Fruit fly (Drosophila melanogaster) whole organism, wandering third instar larva: ENCODE data around the gene Sec63.

Experiments used
- Abd-B ChIP-seq: fragments of >200 bp; optimal IDR thresholded peaks from 2 replicates; lab custom pipeline; 2017; ENCODE audit warnings: missing biosample characterization, missing genetic modification characterization
- CG9705 ChIP-seq: fragments of 200-800 bp; sonication (Bioruptor generic); optimal IDR thresholded peaks from 2 replicates; lab custom pipeline; 2018; ENCODE audit warnings: missing biosample characterization, mild to moderate bottlenecking, missing genetic modification characterization
- CrebA ChIP-seq: fragments of 200-800 bp; sonication (Bioruptor generic); optimal IDR thresholded peaks from 2 replicates; lab custom pipeline; 2016; ENCODE audit warnings: missing biosample characterization, mild to moderate bottlenecking, missing genetic modification characterization, borderline replicate concordance
- Dfd ChIP-seq: fragments of >200 bp; optimal IDR thresholded peaks from 2 replicates; lab custom pipeline; 2017; ENCODE audit warnings: missing biosample characterization, missing genetic modification characterization
- Dif ChIP-seq: fragments of 200-275, 200-300 bp; sonication (Bioruptor generic); optimal IDR thresholded peaks from 2 replicates; lab custom pipeline; 2018; ENCODE audit warnings: missing biosample characterization, missing genetic modification characterization; ENCODE audit not compliant: partially characterized antibody
- HLH106 ChIP-seq: fragments of 200-800 bp; optimal IDR thresholded peaks from 3 replicates; lab custom pipeline; 2019; ENCODE audit warnings: missing biosample characterization, mild to moderate bottlenecking, missing genetic modification characterization, moderate library complexity
- Hnf4 ChIP-seq: fragments of 200-800 bp; sonication (Bioruptor generic); optimal IDR thresholded peaks from 2 replicates; lab custom pipeline; 2016; ENCODE audit warnings: missing biosample characterization, mild to moderate bottlenecking, missing genetic modification characterization
- Hr78 ChIP-seq: fragments of >200 bp; optimal IDR thresholded peaks from 2 replicates; lab custom pipeline; 2017; ENCODE audit warnings: missing biosample characterization, missing genetic modification characterization
- Jra ChIP-seq: sonication (Bioruptor generic); optimal IDR thresholded peaks from 2 replicates; lab custom pipeline; 2016; ENCODE audit warnings: missing biosample characterization, missing genetic modification characterization
- Mio ChIP-seq: sonication (Bioruptor generic); optimal IDR thresholded peaks from 2 replicates; lab custom pipeline; 2016; ENCODE audit warnings: missing biosample characterization, missing genetic modification characterization
- Myc ChIP-seq: fragments of >200 bp; optimal IDR thresholded peaks from 2 replicates; lab custom pipeline; 2017
- N ChIP-seq: fragments of >200 bp; optimal IDR thresholded peaks from 2 replicates; lab custom pipeline; 2018; ENCODE audit warnings: missing biosample characterization, missing external identifiers, missing genetic modification characterization
- OdsH ChIP-seq: fragments of 200-800 bp; sonication (Bioruptor generic); optimal IDR thresholded peaks from 2 replicates; lab custom pipeline; 2016; ENCODE audit warnings: missing biosample characterization, mild to moderate bottlenecking, missing genetic modification characterization
- Rel ChIP-seq, 2 experiments: fragments of 200-800 bp; sonication (Bioruptor generic) in 1 of 2; optimal IDR thresholded peaks; 2 replicates in 1 of 2; 3 replicates in 1 of 2; lab custom pipeline; 2016 to 2019; ENCODE audit warnings: mild to moderate bottlenecking in 2 of 2, missing biosample characterization in 2 of 2, missing genetic modification characterization in 2 of 2, moderate library complexity in 1 of 2
- Sp1 ChIP-seq: fragments of 200-800 bp; sonication (Bioruptor generic); optimal IDR thresholded peaks from 3 replicates; lab custom pipeline; 2019; ENCODE audit warnings: missing biosample characterization, mild to moderate bottlenecking, missing genetic modification characterization, moderate library complexity
- Vsx2 ChIP-seq: fragments of 200-300, 225-300 bp; sonication (Bioruptor generic); optimal IDR thresholded peaks from 2 replicates; lab custom pipeline; 2018; ENCODE audit warnings: missing biosample characterization, missing genetic modification characterization; ENCODE audit not compliant: partially characterized antibody
- br ChIP-seq: fragments of 200-800 bp; sonication (Bioruptor generic); optimal IDR thresholded peaks from 2 replicates; lab custom pipeline; 2016; ENCODE audit warnings: missing biosample characterization, missing genetic modification characterization
- brk ChIP-seq: fragments of 200-800 bp; sonication (Bioruptor generic); optimal IDR thresholded peaks from 2 replicates; lab custom pipeline; 2016; ENCODE audit warnings: missing biosample characterization, mild to moderate bottlenecking, missing genetic modification characterization
- dl ChIP-seq, 2 experiments: fragments of 175-275, 200-275 bp in 1 of 2; fragments of 200-275 bp in 1 of 2; sonication (Bioruptor generic); optimal IDR thresholded peaks; lab custom pipeline; 2018; ENCODE audit warnings: mild to moderate bottlenecking in 2 of 2, missing biosample characterization in 2 of 2, missing genetic modification characterization in 2 of 2, moderate library complexity in 2 of 2; ENCODE audit not compliant: partially characterized antibody in 2 of 2, insufficient read depth in 1 of 2
- dmrt93B ChIP-seq: fragments of 200-800 bp; sonication (Bioruptor generic); optimal IDR thresholded peaks from 2 replicates; lab custom pipeline; 2018; ENCODE audit warnings: missing biosample characterization, mild to moderate bottlenecking, missing genetic modification characterization
- dsf ChIP-seq: sonication (Bioruptor generic); optimal IDR thresholded peaks from 2 replicates; lab custom pipeline; 2016; ENCODE audit warnings: missing biosample characterization, missing genetic modification characterization, borderline replicate concordance
- ey ChIP-seq: fragments of 200-800 bp; sonication (Bioruptor generic); optimal IDR thresholded peaks from 2 replicates; lab custom pipeline; 2016; ENCODE audit warnings: missing biosample characterization, missing genetic modification characterization
- foxo ChIP-seq, 2 experiments: fragments of 200-800 bp; sonication (Bioruptor generic); optimal IDR thresholded peaks; 2 replicates in 1 of 2; 3 replicates in 1 of 2; lab custom pipeline; 2016 to 2017; ENCODE audit warnings: missing biosample characterization in 2 of 2, missing genetic modification characterization in 2 of 2
- h ChIP-seq: fragments of 200-800 bp; sonication (Bioruptor generic); optimal IDR thresholded peaks from 3 replicates; lab custom pipeline; 2016; ENCODE audit warnings: missing biosample characterization, mild to moderate bottlenecking, missing genetic modification characterization
- jim ChIP-seq: fragments of 175-275, 200-325 bp; sonication (Bioruptor generic); optimal IDR thresholded peaks from 2 replicates; lab custom pipeline; 2016; ENCODE audit warnings: missing biosample characterization, mild to moderate bottlenecking, missing genetic modification characterization
- pan ChIP-seq: fragments of >200 bp; optimal IDR thresholded peaks from 2 replicates; lab custom pipeline; 2017
- rgr ChIP-seq: fragments of 200-800 bp; sonication (Bioruptor generic); optimal IDR thresholded peaks from 3 replicates; lab custom pipeline; 2016; ENCODE audit warnings: missing biosample characterization, mild to moderate bottlenecking, missing genetic modification characterization
- sv ChIP-seq: fragments of 200-800 bp; sonication (Bioruptor generic); optimal IDR thresholded peaks from 3 replicates; lab custom pipeline; 2016; ENCODE audit warnings: missing biosample characterization, missing genetic modification characterization
- tai ChIP-seq: sonication (Bioruptor generic); optimal IDR thresholded peaks from 2 replicates; lab custom pipeline; 2016; ENCODE audit warnings: missing biosample characterization, missing genetic modification characterization
- usp ChIP-seq: fragments of >200 bp; optimal IDR thresholded peaks from 2 replicates; lab custom pipeline; 2017; ENCODE audit warnings: missing biosample characterization, missing genetic modification characterization
- woc ChIP-seq: sonication (Bioruptor generic); optimal IDR thresholded peaks from 2 replicates; lab custom pipeline; 2016; ENCODE audit warnings: missing biosample characterization, mild to moderate bottlenecking, missing genetic modification characterization

The Sec63 gene

dm6 chr3L:7387814-7388213, 27.5 kb downstream of the Sec63 start, which contains the start of gene CG8564:
CG8564 (minus strand) TSS chr3L:7387914.
- TF ChIP-seq Mio (GFP tag; lab: Kevin White, UChicago): no peak
- TF ChIP-seq dmrt93B (GFP tag; lab: Kevin White, UChicago): no peak
- no peak for TF ChIP-seq Myc (lab: Kevin White, UChicago)
- no peak for TF ChIP-seq OdsH (GFP tag; lab: Kevin White, UChicago)
- no peak for TF ChIP-seq usp (GFP tag; lab: Kevin White, UChicago)
- TF ChIP-seq pan: no peak
- no peak for TF ChIP-seq N (GFP tag; lab: Kevin White, UChicago)
- TF ChIP-seq rgr: no peak
- TF ChIP-seq woc (GFP tag; lab: Kevin White, UChicago): no peak
- no peak for TF ChIP-seq ey (GFP tag; lab: Kevin White, UChicago)
- no peak for TF ChIP-seq Jra
- no peak for TF ChIP-seq h (GFP tag; lab: Kevin White, UChicago)
- TF ChIP-seq Abd-B (GFP tag; lab: Kevin White, UChicago): no peak
- no peak for TF ChIP-seq Sp1 (GFP tag; lab: Kevin White, UChicago)

- TF ChIP-seq woc (GFP tag; lab: Kevin White, UChicago) (no peak), Sp1 (GFP tag; lab: Kevin White, UChicago) (no peak), N (GFP tag; lab: Kevin White, UChicago) (no peak), dl (GFP tag; optimal IDR thresholded peaks at IDR 0.05; lab: Kevin White, UChicago; ENCODE audit: insufficient read depth in 1 of 2, partially characterized antibody in 2 of 2) (no peak), pan (no peak), h (GFP tag; lab: Kevin White, UChicago) (no peak), jim (GFP tag; lab: Kevin White, UChicago) (no peak), brk (GFP tag; lab: Kevin White, UChicago) (no peak), Hr78 (GFP tag; lab: Kevin White, UChicago) (no peak), Vsx2 (no peak), br (GFP tag; lab: Kevin White, UChicago) (no peak)
- TF ChIP-seq, all 38 proteins: peak for 0
Observed at dm6 chr3L:7390004-7390403, 29.6 kb downstream of the Sec63 start.

dm6 chr3L:7390442-7390841, 30.1 kb downstream of the Sec63 start, which contains the start of gene CG8563:
CG8563 (plus strand) TSS chr3L:7390742.
- TF ChIP-seq CrebA (GFP tag; lab: Kevin White, UChicago) (no peak), woc (GFP tag; lab: Kevin White, UChicago) (no peak), brk (GFP tag; lab: Kevin White, UChicago) (no peak), Dif (GFP tag; lab: Kevin White, UChicago) (no peak), Vsx2 (no peak), Rel (GFP tag; optimal IDR thresholded peaks at IDR 0.05; lab: Kevin White, UChicago) (no peak), Rel (tag; optimal IDR thresholded peaks at IDR 0.05; lab: Kevin White, UChicago) (no peak), Dfd (GFP tag; lab: Kevin White, UChicago) (no peak), Myc (lab: Kevin White, UChicago) (no peak), CG9705 (GFP tag; lab: Kevin White, UChicago) (no peak), tai (GFP tag; lab: Kevin White, UChicago) (no peak), OdsH (GFP tag; lab: Kevin White, UChicago) (no peak), foxo (GFP tag; optimal IDR thresholded peaks at IDR 0.05; lab: Kevin White, UChicago) (no peak), dl (GFP tag; optimal IDR thresholded peaks at IDR 0.05; lab: Kevin White, UChicago; ENCODE audit: insufficient read depth in 1 of 2, partially characterized antibody in 2 of 2) (no peak), Sp1 (GFP tag; lab: Kevin White, UChicago) (no peak), sv (GFP tag; lab: Kevin White, UChicago) (no peak), dsf (GFP tag; lab: Kevin White, UChicago) (no peak)

- no peak for TF ChIP-seq Dif (GFP tag; lab: Kevin White, UChicago)
- TF ChIP-seq Dfd (GFP tag; lab: Kevin White, UChicago): no peak
- TF ChIP-seq pan: no peak
- no peak for TF ChIP-seq sv (GFP tag; lab: Kevin White, UChicago)
- no peak for TF ChIP-seq foxo (GFP tag; optimal IDR thresholded peaks at IDR 0.05; lab: Kevin White, UChicago)
- no peak for TF ChIP-seq jim (GFP tag; lab: Kevin White, UChicago)
- TF ChIP-seq dl (GFP tag; optimal IDR thresholded peaks at IDR 0.05; lab: Kevin White, UChicago; ENCODE audit: insufficient read depth in 1 of 2, partially characterized antibody in 2 of 2): no peak
- no peak for TF ChIP-seq N (GFP tag; lab: Kevin White, UChicago)
- no peak for TF ChIP-seq HLH106 (tag; lab: Kevin White, UChicago)
- TF ChIP-seq brk (GFP tag; lab: Kevin White, UChicago): no peak
- no peak for TF ChIP-seq Sp1 (GFP tag; lab: Kevin White, UChicago)
- TF ChIP-seq woc (GFP tag; lab: Kevin White, UChicago): no peak
- no peak for TF ChIP-seq dmrt93B (GFP tag; lab: Kevin White, UChicago)
- TF ChIP-seq Jra: no peak
- TF ChIP-seq Hnf4: no peak
- no peak for TF ChIP-seq usp (GFP tag; lab: Kevin White, UChicago)
- TF ChIP-seq, all 38 proteins: peak for 0
Observed at dm6 chr3L:7396055-7396454, 35.7 kb downstream of the Sec63 start, which contains the start of gene CG32379. CG32379 (plus strand) TSS chr3L:7396355.
